Worm (Caenorhabditis elegans) whole organism, L1 larva: ENCODE results near the gene pah-1.
A peak's percentile ranks its signal among the peaks of the same experiment; 100 is the strongest.

Experiments used
- C04F5.9 ChIP-seq: sonication (generic microtip); optimal IDR thresholded peaks from 2 replicates; lab custom pipeline; 2016; ENCODE audit warnings: missing genetic modification characterization, missing compliant biosample characterization
- C16A3.4 ChIP-seq: fragments of 150-350 bp; optimal IDR thresholded peaks from 2 replicates; lab custom pipeline; 2014; ENCODE audit warnings: missing biosample characterization, missing genetic modification characterization
- C34B4.2 ChIP-seq: sonication (generic microtip); optimal IDR thresholded peaks from 2 replicates; lab custom pipeline; 2017; ENCODE audit warnings: mild to moderate bottlenecking, missing genetic modification characterization, missing compliant biosample characterization
- Y116A8C.19 ChIP-seq: sonication (generic microtip); optimal IDR thresholded peaks from 2 replicates; lab custom pipeline; 2016; ENCODE audit warnings: missing compliant biosample characterization, missing genetic modification characterization, borderline replicate concordance
- aha-1 ChIP-seq: fragments of 150-350 bp; optimal IDR thresholded peaks from 2 replicates; lab custom pipeline; 2014; ENCODE audit warnings: missing biosample characterization, missing genetic modification characterization
- ama-1 ChIP-seq: fragments of 150-350 bp; optimal IDR thresholded peaks from 2 replicates; lab custom pipeline; 2014
- blmp-1 ChIP-seq: fragments of 150-350 bp; optimal IDR thresholded peaks from 2 replicates; lab custom pipeline; 2014; ENCODE audit warnings: missing biosample characterization, missing genetic modification characterization
- ceh-88 ChIP-seq: fragments of 200-800 bp; sonication (Bioruptor generic); IDR thresholded peaks from 2 replicates; pipeline ENCODE4 v1.3.6; 2022; ENCODE audit warnings: missing genetic modification characterization, missing compliant biosample characterization
- dpl-1 ChIP-seq, 3 experiments: fragments of 150-350 bp in 2 of 3; sonication (generic microtip) in 1 of 3; optimal IDR thresholded peaks; 2 replicates each; lab custom pipeline; 2014 to 2017; ENCODE audit warnings: missing biosample characterization in 3 of 3, missing genetic modification characterization in 3 of 3, missing genetic modification reagents in 3 of 3
- dsc-1 ChIP-seq: sonication (generic microtip); optimal IDR thresholded peaks from 2 replicates; lab custom pipeline; 2016; ENCODE audit warnings: mild to moderate bottlenecking, missing genetic modification characterization, missing compliant biosample characterization
- efl-1 ChIP-seq, 4 experiments: fragments of 150-350 bp; optimal IDR thresholded peaks in 3 of 4; peaks in 1 of 4; 1 replicate in 1 of 4; 2 replicates in 3 of 4; lab custom pipeline; 2014; ENCODE audit warnings: missing biosample characterization in 2 of 4, missing genetic modification characterization in 2 of 4, missing genetic modification reagents in 2 of 4
- egl-13 ChIP-seq: sonication (generic microtip); optimal IDR thresholded peaks from 2 replicates; lab custom pipeline; 2016; ENCODE audit warnings: missing genotype, missing genetic modification reagents, missing genetic modification characterization, missing compliant biosample characterization
- elt-3 ChIP-seq, 6 experiments: fragments of 150-350 bp in 1 of 6; sonication (generic microtip); optimal IDR thresholded peaks; 2 replicates each; lab custom pipeline; 2017 to 2018; ENCODE audit warnings: missing biosample characterization in 6 of 6, missing genetic modification characterization in 6 of 6, inconsistent platforms in 1 of 6
- fkh-8 ChIP-seq: sonication (generic microtip); optimal IDR thresholded peaks from 2 replicates; lab custom pipeline; 2016; ENCODE audit warnings: mild to moderate bottlenecking, missing genetic modification characterization, missing compliant biosample characterization
- hlh-17 ChIP-seq: fragments of 200-800 bp; sonication (Bioruptor generic); optimal IDR thresholded peaks from 2 replicates; lab custom pipeline; 2018; ENCODE audit warnings: missing genetic modification characterization, mild to moderate bottlenecking, missing compliant biosample characterization, moderate library complexity, borderline replicate concordance
- hpl-2 ChIP-seq: fragments of 150-350 bp; optimal IDR thresholded peaks from 2 replicates; lab custom pipeline; 2014; ENCODE audit warnings: missing biosample characterization, missing genetic modification reagents, missing genetic modification characterization
- irx-1 ChIP-seq: sonication (generic microtip); optimal IDR thresholded peaks from 2 replicates; lab custom pipeline; 2016; ENCODE audit warnings: missing genetic modification characterization, missing compliant biosample characterization
- lin-13 ChIP-seq: fragments of 150-350 bp; optimal IDR thresholded peaks from 2 replicates; lab custom pipeline; 2014; ENCODE audit warnings: missing biosample characterization, missing genetic modification reagents, missing genetic modification characterization
- lin-14 ChIP-seq: fragments of 200-800 bp; sonication (Bioruptor generic); optimal IDR thresholded peaks from 2 replicates; lab custom pipeline; 2018; ENCODE audit warnings: mild to moderate bottlenecking, missing genetic modification characterization, moderate library complexity, missing compliant biosample characterization
- lin-35 ChIP-seq, 2 experiments: fragments of 150-350 bp; optimal IDR thresholded peaks; 2 replicates each; lab custom pipeline; 2014; ENCODE audit warnings: missing biosample characterization in 2 of 2, missing genetic modification characterization in 2 of 2, missing genetic modification reagents in 2 of 2
- lir-3 ChIP-seq: sonication (generic microtip); optimal IDR thresholded peaks from 2 replicates; lab custom pipeline; 2016; ENCODE audit warnings: mild to moderate bottlenecking, missing genetic modification characterization, moderate library complexity, missing compliant biosample characterization; ENCODE audit not compliant: poor library complexity
- lsy-2 ChIP-seq, 2 experiments: fragments of 150-350 bp; optimal IDR thresholded peaks; 2 replicates each; lab custom pipeline; 2014; ENCODE audit warnings: missing biosample characterization in 2 of 2, missing genetic modification characterization in 2 of 2
- mep-1 ChIP-seq: fragments of 150-350 bp; optimal IDR thresholded peaks from 2 replicates; lab custom pipeline; 2014; ENCODE audit warnings: missing biosample characterization, missing genetic modification characterization
- nhr-11 ChIP-seq: fragments of 150-350 bp; optimal IDR thresholded peaks from 2 replicates; lab custom pipeline; 2014; ENCODE audit warnings: missing biosample characterization, missing genetic modification characterization
- nhr-20 ChIP-seq: sonication (generic microtip); optimal IDR thresholded peaks from 2 replicates; lab custom pipeline; 2016; ENCODE audit warnings: mild to moderate bottlenecking, missing genetic modification characterization, missing compliant biosample characterization
- nhr-47 ChIP-seq: sonication (generic microtip); optimal IDR thresholded peaks from 2 replicates; lab custom pipeline; 2016; ENCODE audit warnings: mild to moderate bottlenecking, missing genetic modification characterization, moderate library complexity, missing compliant biosample characterization
- nhr-71 ChIP-seq: sonication (generic microtip); optimal IDR thresholded peaks from 2 replicates; lab custom pipeline; 2016; ENCODE audit warnings: mild to moderate bottlenecking, missing genetic modification characterization, moderate library complexity, missing compliant biosample characterization
- nhr-85 ChIP-seq: sonication (generic microtip); peaks from one replicate; lab custom pipeline; 2016; ENCODE audit warnings: missing genetic modification characterization, inconsistent platforms, missing compliant biosample characterization
- nhr-90 ChIP-seq: sonication (generic microtip); optimal IDR thresholded peaks from 2 replicates; lab custom pipeline; 2016; ENCODE audit warnings: mild to moderate bottlenecking, missing genetic modification characterization, missing compliant biosample characterization; ENCODE audit not compliant: poor library complexity
- pax-3 ChIP-seq: fragments of 200-800 bp; sonication (Bioruptor generic); optimal IDR thresholded peaks from 2 replicates; lab custom pipeline; 2018; ENCODE audit warnings: mild to moderate bottlenecking, missing genetic modification characterization, moderate library complexity, missing compliant biosample characterization
- rnt-1 ChIP-seq: sonication (generic microtip); optimal IDR thresholded peaks from 2 replicates; lab custom pipeline; 2016; ENCODE audit warnings: mild to moderate bottlenecking, missing genetic modification characterization, moderate library complexity, missing compliant biosample characterization
- snu-23 ChIP-seq: sonication (generic microtip); optimal IDR thresholded peaks from 2 replicates; lab custom pipeline; 2016; ENCODE audit warnings: missing genetic modification characterization, missing compliant biosample characterization
- sox-4 ChIP-seq: sonication (generic microtip); optimal IDR thresholded peaks from 2 replicates; lab custom pipeline; 2016; ENCODE audit warnings: missing genetic modification characterization, missing compliant biosample characterization
- tbx-2 ChIP-seq: sonication (generic microtip); optimal IDR thresholded peaks from 2 replicates; lab custom pipeline; 2016; ENCODE audit warnings: missing genetic modification characterization, missing compliant biosample characterization
- unc-130 ChIP-seq: fragments of 150-350 bp; optimal IDR thresholded peaks from 2 replicates; lab custom pipeline; 2017; ENCODE audit warnings: missing biosample characterization, missing genetic modification characterization, inconsistent platforms
- unc-62 ChIP-seq: fragments of 150-350 bp; optimal IDR thresholded peaks from 2 replicates; lab custom pipeline; 2014; ENCODE audit warnings: missing biosample characterization, missing genetic modification reagents, missing genetic modification characterization
- unc-98 ChIP-seq: fragments of 200-800 bp; sonication (Bioruptor generic); IDR thresholded peaks from 2 replicates; pipeline ENCODE4 v1.3.6; 2022; ENCODE audit warnings: missing genetic modification characterization, missing compliant biosample characterization
- xbp-1 ChIP-seq: sonication (generic microtip); optimal IDR thresholded peaks from 2 replicates; lab custom pipeline; 2016; ENCODE audit warnings: missing genetic modification characterization, missing compliant biosample characterization
- ztf-11 ChIP-seq, 2 experiments: sonication (generic microtip); optimal IDR thresholded peaks; 2 replicates each; lab custom pipeline; 2016 to 2017; ENCODE audit warnings: missing genetic modification characterization in 2 of 2, missing biosample characterization in 1 of 2, missing compliant biosample characterization in 1 of 2
- ztf-4 ChIP-seq: fragments of 150-350 bp; optimal IDR thresholded peaks from 2 replicates; lab custom pipeline; 2014; ENCODE audit warnings: missing biosample characterization, missing genetic modification characterization

The pah-1 gene

DNA sequence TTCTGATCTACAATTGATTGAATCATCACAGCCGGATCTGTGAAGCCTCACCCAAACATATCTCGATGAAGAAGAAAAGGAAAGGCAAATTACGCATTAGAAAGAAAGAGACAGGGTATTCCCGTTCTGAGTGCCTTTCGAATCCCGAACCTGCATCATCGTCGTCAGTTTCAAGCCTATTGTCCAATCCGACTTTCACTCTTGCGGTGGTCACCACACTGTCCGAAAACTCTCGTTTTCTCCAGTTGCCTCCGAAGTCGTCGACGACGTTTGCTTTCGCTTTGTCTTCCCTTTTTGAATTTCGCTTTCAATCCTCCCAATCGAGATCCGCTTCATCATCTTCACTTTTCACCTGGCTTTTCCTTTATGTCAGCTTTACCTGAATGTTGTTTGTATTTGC lies 17.7 kb downstream of the pah-1 start:
- TF ChIP-seq aha-1 (tag; lab: Kevin White, UChicago) (no peak), dpl-1 (GFP tag; optimal IDR thresholded peaks at IDR 0.05; lab: Kevin White, UChicago) (no peak), rnt-1 (no peak), ceh-88 (GFP tag; lab: Robert Waterston, UW) (no peak), sox-4 (tag; lab: Kevin White, UChicago) (no peak), blmp-1 (tag; lab: Kevin White, UChicago) (peak; percentile 100)

DNA sequence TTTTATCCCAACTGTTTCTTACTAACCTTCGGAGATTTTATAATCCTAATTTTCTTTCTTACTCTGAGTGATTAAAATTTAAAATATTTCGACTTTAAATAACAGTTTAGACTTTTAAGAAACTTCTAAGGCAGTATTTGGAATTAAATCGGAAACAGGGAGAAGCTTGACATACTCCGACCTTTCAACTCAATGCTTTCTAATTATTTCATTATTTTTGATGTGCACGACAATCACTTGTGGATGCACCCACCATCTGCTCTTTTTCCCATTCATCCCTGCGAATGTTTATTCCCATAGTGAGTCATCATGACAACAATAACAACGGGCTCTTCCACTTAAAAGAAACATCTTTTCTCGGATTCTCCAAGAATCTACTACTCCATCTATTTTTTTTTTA lies 18.2 kb downstream of the pah-1 start:
- no peak for TF ChIP-seq unc-98 (GFP tag; lab: Robert Waterston, UW)
- no peak for TF ChIP-seq egl-13 (tag; lab: Kevin White, UChicago)
- no peak for TF ChIP-seq xbp-1 (tag; lab: Kevin White, UChicago)
- TF ChIP-seq efl-1 (optimal IDR thresholded peaks at IDR 0.05; lab: Kevin White, UChicago), result no peak
- peak in 1 of 2 experiments; percentile 64 for TF ChIP-seq efl-1 (GFP tag; optimal IDR thresholded peaks at IDR 0.05 in 1 of 2; lab: Kevin White, UChicago)

DNA sequence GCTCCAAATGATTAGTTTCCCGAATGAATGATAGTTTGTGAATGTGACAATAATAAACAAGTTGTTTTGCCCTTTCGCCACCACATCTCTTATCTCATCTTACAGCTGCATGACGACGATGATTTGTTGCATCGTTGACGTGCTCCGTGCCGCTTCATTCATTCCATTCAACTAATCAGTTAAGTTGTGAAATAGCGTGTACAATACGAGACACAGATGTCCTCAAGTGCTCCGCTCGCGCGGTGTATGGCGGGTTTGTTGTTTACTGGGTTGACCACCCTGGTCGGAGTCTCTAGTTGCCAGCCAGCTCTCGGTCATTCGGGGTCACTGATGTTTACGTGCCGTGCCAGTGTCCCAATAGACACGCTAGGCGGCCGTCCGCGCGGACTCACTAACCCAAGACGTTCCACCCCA lies 18.9 kb downstream of the pah-1 start:
- TF ChIP-seq Y116A8C.19 (no peak), snu-23 (GFP tag; lab: Kevin White, UChicago) (no peak), unc-62 (GFP tag; lab: Kevin White, UChicago) (no peak), aha-1 (tag; lab: Kevin White, UChicago) (no peak), nhr-47 (tag; lab: Kevin White, UChicago) (no peak), nhr-71 (tag; lab: Kevin White, UChicago) (no peak), unc-130 (no peak)

DNA sequence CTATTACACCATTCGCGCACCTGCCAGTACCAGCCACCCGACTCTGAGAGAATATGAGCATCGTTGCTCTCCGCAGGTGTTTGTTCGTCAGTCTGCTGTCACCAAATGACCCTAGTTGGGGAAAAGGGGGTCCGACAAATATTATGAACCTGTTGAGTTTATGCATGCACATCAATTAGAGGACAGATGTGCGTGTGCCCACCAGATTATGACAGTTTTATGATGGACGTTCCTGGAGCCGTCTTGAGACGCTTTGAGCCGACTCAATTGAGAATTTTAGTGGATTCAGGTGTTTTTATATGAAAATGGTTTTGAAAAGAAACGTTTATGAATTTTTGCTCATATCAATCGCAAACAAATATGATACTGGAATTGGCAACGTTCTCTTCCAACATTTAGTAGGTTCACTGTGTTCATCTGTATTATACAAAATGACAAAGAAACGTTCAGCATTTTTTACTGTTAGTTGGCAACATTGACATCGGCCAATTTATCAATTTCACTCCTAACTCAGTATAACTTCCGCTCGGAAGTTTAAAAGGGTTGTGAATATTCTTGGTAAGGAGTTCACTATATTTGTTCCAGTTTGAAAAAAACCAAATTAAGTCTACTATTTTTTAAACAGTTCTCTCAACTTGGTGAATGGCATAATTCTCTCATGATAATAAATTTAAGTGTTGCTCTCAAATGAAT lies 19.4 kb downstream of the pah-1 start:
- peak in 1 of 2 experiments; percentile 65 for TF ChIP-seq lin-35 (GFP tag; optimal IDR thresholded peaks at IDR 0.05; lab: Kevin White, UChicago)
- peak; percentile 2 for TF ChIP-seq dsc-1 (tag; lab: Kevin White, UChicago)
- peak; percentile 59 for TF ChIP-seq snu-23 (GFP tag; lab: Kevin White, UChicago)
- TF ChIP-seq nhr-11, result no peak
- peak; percentile 23 for TF ChIP-seq hpl-2 (GFP tag; lab: Kevin White, UChicago)
- TF ChIP-seq tbx-2 (tag; lab: Kevin White, UChicago), result peak; percentile 41
- TF ChIP-seq lsy-2 (tag; optimal IDR thresholded peaks at IDR 0.05; lab: Kevin White, UChicago), result peak in 1 of 2 experiments; percentile 46
- TF ChIP-seq fkh-8 (tag; lab: Kevin White, UChicago), result no peak
- TF ChIP-seq elt-3 (tag; optimal IDR thresholded peaks at IDR 0.05; lab: Kevin White, UChicago), result peak in 3 of 6 experiments; percentile 19 to 74 (median 38)
- TF ChIP-seq hlh-17 (GFP tag; lab: Kevin White, UChicago), result no peak
- peak; percentile 41 for TF ChIP-seq lin-14
- TF ChIP-seq ztf-11 (tag; optimal IDR thresholded peaks at IDR 0.05; lab: Kevin White, UChicago), result peak in 1 of 2 experiments; percentile 34
- peak; percentile 82 for TF ChIP-seq nhr-90 (tag; lab: Kevin White, UChicago)
- peak; percentile 67 for TF ChIP-seq ztf-4 (tag; lab: Kevin White, UChicago)
- peak; percentile 21 for TF ChIP-seq C04F5.9 (tag; lab: Kevin White, UChicago)
- TF ChIP-seq lir-3 (tag; lab: Kevin White, UChicago), result peak; percentile 60
- no peak for TF ChIP-seq C34B4.2 (tag; lab: Kevin White, UChicago)
- TF ChIP-seq lin-13, result peak; percentile 39
- peak; percentile 55 for TF ChIP-seq nhr-85 (tag; lab: Kevin White, UChicago)
- TF ChIP-seq nhr-20 (tag; lab: Kevin White, UChicago), result peak; percentile 44
- peak; percentile 63 for TF ChIP-seq nhr-71 (tag; lab: Kevin White, UChicago)
- TF ChIP-seq mep-1 (tag; lab: Kevin White, UChicago), result no peak
- peak; percentile 42 for TF ChIP-seq pax-3 (tag; lab: Kevin White, UChicago)
- TF ChIP-seq irx-1, result no peak
- TF ChIP-seq rnt-1, result peak; percentile 23
- TF ChIP-seq nhr-47 (tag; lab: Kevin White, UChicago), result peak; percentile 73
- peak; percentile 33 for TF ChIP-seq C16A3.4
- peak; percentile 90 for TF ChIP-seq ama-1
- peak in 1 of 2 experiments; percentile 33 for TF ChIP-seq efl-1 (optimal IDR thresholded peaks at IDR 0.05; lab: Kevin White, UChicago)
- peak in 1 of 2 experiments; percentile 84 for TF ChIP-seq efl-1 (GFP tag; optimal IDR thresholded peaks at IDR 0.05 in 1 of 2; lab: Kevin White, UChicago)
